ENCODE assay signal across 6 fruit fly cellular contexts in the genomic region with DNA sequence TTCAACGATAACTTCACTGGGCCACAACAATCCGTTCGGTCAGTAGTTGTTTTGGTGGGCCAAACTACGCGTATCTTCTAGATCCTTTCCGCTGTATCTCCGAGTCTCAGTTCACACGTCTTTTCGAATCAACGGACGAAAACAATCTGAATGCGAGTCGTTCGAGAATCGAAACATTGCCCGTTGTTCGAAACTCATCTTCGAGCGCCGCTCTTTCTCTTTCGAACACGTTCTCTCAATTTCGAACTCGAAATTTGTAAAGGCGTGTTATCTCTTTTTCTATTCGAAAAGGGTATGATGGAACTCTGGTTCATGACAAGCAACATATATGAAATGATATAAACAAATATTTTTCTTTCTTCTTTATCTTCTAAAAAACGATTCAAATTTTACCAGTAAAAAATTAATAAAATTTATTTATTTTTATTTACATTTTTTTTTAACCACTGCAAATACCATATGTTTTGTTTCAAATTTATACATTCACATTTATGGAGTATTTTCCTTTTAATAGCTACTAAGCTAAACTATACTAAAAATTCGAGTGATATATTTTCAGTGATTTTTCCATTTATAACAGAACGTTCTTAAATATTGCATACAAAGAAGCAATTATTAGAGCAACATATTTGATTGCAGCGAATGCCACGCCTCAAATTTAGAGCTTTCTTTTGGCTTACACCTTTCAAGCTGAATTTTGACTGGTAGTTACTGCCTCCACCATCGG.
TF ChIP-seq lines count a peak whose summit lies in the region.

A gene (minus strand): TSS at position 151 of the 727 bp plus-strand sequence.

- TF ChIP-seq CTCF in whole organism, embryonic (GFP tag; optimal IDR thresholded peaks at IDR 0.05; lab: Kevin White, UChicago): peak; percentile 25

TF ChIP-seq in whole organism, 6 proteins besides CTCF, POLR2A, EP300 and RAD21:
- TF ChIP-seq usp (GFP tag; optimal IDR thresholded peaks at IDR 0.05; lab: Kevin White, UChicago): no peak
- TF ChIP-seq pan (optimal IDR thresholded peaks at IDR 0.05; lab: Kevin White, UChicago): peak; percentile 70
- no peak for TF ChIP-seq CG8478 (optimal IDR thresholded peaks at IDR 0.05; lab: Kevin White, UChicago)
- no peak for TF ChIP-seq Dll (optimal IDR thresholded peaks at IDR 0.05; lab: Kevin White, UChicago)
- no peak for TF ChIP-seq EcR (GFP tag; optimal IDR thresholded peaks at IDR 0.05; lab: Kevin White, UChicago)
- TF ChIP-seq psq (optimal IDR thresholded peaks at IDR 0.05; lab: Kevin White, UChicago): no peak

TF ChIP-seq in whole organism, adult, 20 proteins besides CTCF, POLR2A, EP300 and RAD21 (continues in another document):
- TF ChIP-seq toe (GFP tag; optimal IDR thresholded peaks at IDR 0.05; lab: Kevin White, UChicago): peak; percentile 52
- TF ChIP-seq Crg-1 (GFP tag; optimal IDR thresholded peaks at IDR 0.05; lab: Kevin White, UChicago): peak; percentile 11
- peak; percentile 45 for TF ChIP-seq CG11617 (GFP tag; optimal IDR thresholded peaks at IDR 0.05; lab: Kevin White, UChicago)
- peak; percentile 19 for TF ChIP-seq Hr96 (GFP tag; optimal IDR thresholded peaks at IDR 0.05; lab: Kevin White, UChicago)
- peak; percentile 73 for TF ChIP-seq CG14711 (tag; optimal IDR thresholded peaks at IDR 0.05; lab: Kevin White, UChicago)
- peak; percentile 52 for TF ChIP-seq CG5204 (GFP tag; optimal IDR thresholded peaks at IDR 0.05; lab: Kevin White, UChicago)
- TF ChIP-seq CG1620 (GFP tag; optimal IDR thresholded peaks at IDR 0.05; lab: Kevin White, UChicago): no peak
- no peak for TF ChIP-seq cnc (optimal IDR thresholded peaks at IDR 0.05; lab: Kevin White, UChicago)
- peak; percentile 81 for TF ChIP-seq CG7101 (tag; optimal IDR thresholded peaks at IDR 0.05; lab: Kevin White, UChicago)
- peak; percentile 50 for TF ChIP-seq CG7045 (GFP tag; optimal IDR thresholded peaks at IDR 0.05; lab: Kevin White, UChicago)
- TF ChIP-seq cic (GFP tag; optimal IDR thresholded peaks at IDR 0.05; lab: Kevin White, UChicago): peak; percentile 67
- TF ChIP-seq bab1 (GFP tag; optimal IDR thresholded peaks at IDR 0.05; lab: Kevin White, UChicago): peak; percentile 72
- peak; percentile 75 for TF ChIP-seq CG33017 (tag; optimal IDR thresholded peaks at IDR 0.05; lab: Kevin White, UChicago)
- no peak for TF ChIP-seq Clk (GFP tag; optimal IDR thresholded peaks at IDR 0.05; lab: Kevin White, UChicago)
- TF ChIP-seq Mnt (GFP tag; optimal IDR thresholded peaks at IDR 0.05; lab: Kevin White, UChicago): peak; percentile 33

TF ChIP-seq in whole organism, embryonic, 481 proteins besides CTCF, POLR2A, EP300 and RAD21 (continues in another document):
- TF ChIP-seq CG10431 (GFP tag; optimal IDR thresholded peaks at IDR 0.05; lab: Kevin White, UChicago) (peak; percentile 63), salm (tag; optimal IDR thresholded peaks at IDR 0.05; lab: Kevin White, UChicago) (peak; percentile 76), GATAe (GFP tag; conservative IDR thresholded peaks at IDR 0.05; lab: Robert Waterston, UW) (peak; percentile 26; the same call in 1 of the 2 replicates), btn (GFP tag; optimal IDR thresholded peaks at IDR 0.05; lab: Kevin White, UChicago) (no peak), bsh (GFP tag; optimal IDR thresholded peaks at IDR 0.05; lab: Kevin White, UChicago) (peak; percentile 19 to 94), CG4424 (GFP tag; optimal IDR thresholded peaks at IDR 0.05; lab: Kevin White, UChicago) (peak; percentile 82), CG12744 (GFP tag; optimal IDR thresholded peaks at IDR 0.05; lab: Kevin White, UChicago) (peak; percentile 61), Eip74EF (GFP tag; optimal IDR thresholded peaks at IDR 0.05; lab: Kevin White, UChicago) (peak in 1 of 2 experiments; percentile 84), CG7357 (GFP tag; IDR thresholded peaks at IDR 0.05; lab: Robert Waterston, UW) (peak; percentile 65; the same call in 1 of the 3 replicates), hbn (GFP tag; IDR thresholded peaks at IDR 0.05; lab: Robert Waterston, UW; ENCODE audit: partially characterized antibody) (peak; percentile 18; the same call in 1 of the 2 replicates), Taf1 (GFP tag; IDR thresholded peaks at IDR 0.05; lab: Robert Waterston, UW) (peak; percentile 69), dm (GFP tag; optimal IDR thresholded peaks at IDR 0.05; lab: Kevin White, UChicago) (peak; percentile 40), CG4854 (GFP tag; optimal IDR thresholded peaks at IDR 0.05; lab: Kevin White, UChicago) (peak; percentile 65), toy (GFP tag; IDR thresholded peaks at IDR 0.05; lab: Robert Waterston, UW) (peak; percentile 63; the same call in 1 of the 2 replicates)

TF ChIP-seq in whole organism, prepupa, 60 proteins besides CTCF, POLR2A, EP300 and RAD21 (continues in another document):
- TF ChIP-seq CG6808 (GFP tag; optimal IDR thresholded peaks at IDR 0.05; lab: Kevin White, UChicago): peak; percentile 53
- peak; percentile 79 for TF ChIP-seq CG32006 (GFP tag; optimal IDR thresholded peaks at IDR 0.05; lab: Kevin White, UChicago)
- TF ChIP-seq CG9139 (GFP tag; optimal IDR thresholded peaks at IDR 0.05; lab: Kevin White, UChicago): peak; percentile 68
- peak; percentile 73 for TF ChIP-seq CG31627 (GFP tag; optimal IDR thresholded peaks at IDR 0.05; lab: Kevin White, UChicago)
- TF ChIP-seq lz (GFP tag; optimal IDR thresholded peaks at IDR 0.05; lab: Kevin White, UChicago): peak; percentile 75
- TF ChIP-seq eg (GFP tag; IDR thresholded peaks at IDR 0.05; lab: Robert Waterston, UW): peak; percentile 95
- TF ChIP-seq Eip78C (GFP tag; lab: Kevin White, UChicago): peak; percentile 96
- peak; percentile 79 for TF ChIP-seq CG7368 (GFP tag; optimal IDR thresholded peaks at IDR 0.05; lab: Kevin White, UChicago)
- TF ChIP-seq CG15336 (GFP tag; IDR thresholded peaks at IDR 0.05; lab: Robert Waterston, UW): peak; percentile 92
- TF ChIP-seq CG11902 (GFP tag; optimal IDR thresholded peaks at IDR 0.05; lab: Kevin White, UChicago): peak; percentile 36
- TF ChIP-seq CG10631 (GFP tag; optimal IDR thresholded peaks at IDR 0.05; lab: Kevin White, UChicago): peak; percentile 79
- TF ChIP-seq CG8319 (GFP tag; optimal IDR thresholded peaks at IDR 0.05; lab: Kevin White, UChicago): peak; percentile 63
- TF ChIP-seq Sox15 (GFP tag; optimal IDR thresholded peaks at IDR 0.05; lab: Kevin White, UChicago): peak; percentile 54
- peak; percentile 86 for TF ChIP-seq Met (GFP tag; optimal IDR thresholded peaks at IDR 0.05; lab: Kevin White, UChicago)
- peak; percentile 91 for TF ChIP-seq svp (GFP tag; lab: Kevin White, UChicago)
- peak; percentile 78 for TF ChIP-seq CG3919 (GFP tag; optimal IDR thresholded peaks at IDR 0.05; lab: Kevin White, UChicago)

TF ChIP-seq in whole organism, pupa, 21 proteins besides CTCF, POLR2A, EP300 and RAD21 (continues in another document):
- TF ChIP-seq CG32121 (GFP tag; IDR thresholded peaks at IDR 0.05; lab: Robert Waterston, UW) (peak; percentile 91), Snoo (tag; optimal IDR thresholded peaks at IDR 0.05; lab: Kevin White, UChicago) (peak; percentile 82), EcR (GFP tag; optimal IDR thresholded peaks at IDR 0.05; lab: Kevin White, UChicago) (peak; percentile 49), rn (GFP tag; IDR thresholded peaks at IDR 0.05; lab: Robert Waterston, UW) (0 out of 2 replicates have a peak, but pooled peaks have one; percentile 20), CG17806 (tag; optimal IDR thresholded peaks at IDR 0.05; lab: Kevin White, UChicago) (peak; percentile 88), Pif1A (GFP tag; optimal IDR thresholded peaks at IDR 0.05; lab: Kevin White, UChicago) (peak; percentile 68), CG4496 (GFP tag; IDR thresholded peaks at IDR 0.05; lab: Robert Waterston, UW) (peak; percentile 87), CG10348 (GFP tag; IDR thresholded peaks at IDR 0.05; lab: Robert Waterston, UW) (no peak), CG12605 (GFP tag; IDR thresholded peaks at IDR 0.05; lab: Robert Waterston, UW) (peak; percentile 85), fd96Ca (GFP tag; IDR thresholded peaks at IDR 0.05; lab: Robert Waterston, UW) (no peak; the same call in 2 of the 3 replicates), CG9948 (tag; optimal IDR thresholded peaks at IDR 0.05; lab: Kevin White, UChicago) (peak; percentile 79), CG34367 (tag; optimal IDR thresholded peaks at IDR 0.05; lab: Kevin White, UChicago) (peak; percentile 78), CG8159 (tag; optimal IDR thresholded peaks at IDR 0.05; lab: Kevin White, UChicago) (peak; percentile 85), CG15710 (tag; optimal IDR thresholded peaks at IDR 0.05; lab: Kevin White, UChicago) (peak; percentile 85), Pif1B (GFP tag; optimal IDR thresholded peaks at IDR 0.05; lab: Kevin White, UChicago) (peak; percentile 71), gl (tag; optimal IDR thresholded peaks at IDR 0.05; lab: Kevin White, UChicago) (peak; percentile 17), Ets98B (GFP tag; IDR thresholded peaks at IDR 0.05; lab: Robert Waterston, UW) (peak; percentile 91)

TF ChIP-seq in whole organism, wandering third instar larva, 38 proteins besides CTCF, POLR2A, EP300 and RAD21 (continues in another document):
- TF ChIP-seq h (GFP tag; optimal IDR thresholded peaks at IDR 0.05; lab: Kevin White, UChicago) (peak; percentile 72), sv (GFP tag; optimal IDR thresholded peaks at IDR 0.05; lab: Kevin White, UChicago) (peak; percentile 61), Jra (GFP tag; optimal IDR thresholded peaks at IDR 0.05; lab: Kevin White, UChicago) (peak; percentile 32), Hnf4 (GFP tag; optimal IDR thresholded peaks at IDR 0.05; lab: Kevin White, UChicago) (peak; percentile 85), woc (GFP tag; optimal IDR thresholded peaks at IDR 0.05; lab: Kevin White, UChicago) (peak; percentile 67), Hr78 (GFP tag; optimal IDR thresholded peaks at IDR 0.05; lab: Kevin White, UChicago) (no peak), dsf (GFP tag; optimal IDR thresholded peaks at IDR 0.05; lab: Kevin White, UChicago; ENCODE audit: borderline replicate concordance) (peak; percentile 4), Dif (GFP tag; optimal IDR thresholded peaks at IDR 0.05; lab: Kevin White, UChicago; ENCODE audit: partially characterized antibody) (peak; percentile 79), fru (GFP tag; optimal IDR thresholded peaks at IDR 0.05; lab: Kevin White, UChicago) (peak; percentile 69), foxo (GFP tag; optimal IDR thresholded peaks at IDR 0.05; lab: Kevin White, UChicago) (peak in 1 of 2 experiments; percentile 84), pan (optimal IDR thresholded peaks at IDR 0.05; lab: Kevin White, UChicago) (peak; percentile 68), GATAd (GFP tag; optimal IDR thresholded peaks at IDR 0.05; lab: Kevin White, UChicago) (no peak), dmrt93B (GFP tag; optimal IDR thresholded peaks at IDR 0.05; lab: Kevin White, UChicago) (peak; percentile 16), tai (GFP tag; optimal IDR thresholded peaks at IDR 0.05; lab: Kevin White, UChicago) (peak; percentile 67), rgr (GFP tag; optimal IDR thresholded peaks at IDR 0.05; lab: Kevin White, UChicago) (peak; percentile 88), CG32264 (GFP tag; optimal IDR thresholded peaks at IDR 0.05; lab: Kevin White, UChicago) (peak; percentile 5), br (GFP tag; optimal IDR thresholded peaks at IDR 0.05; lab: Kevin White, UChicago) (peak; percentile 57), CrebA (GFP tag; optimal IDR thresholded peaks at IDR 0.05; lab: Kevin White, UChicago; ENCODE audit: borderline replicate concordance) (peak; percentile 1), brk (GFP tag; optimal IDR thresholded peaks at IDR 0.05; lab: Kevin White, UChicago) (peak; percentile 76)
